Fruit fly (Drosophila melanogaster): Measurements from ENCODE around the gene HLH4C.

Gene HLH4C

dm6 chrX:4614325-4614724 is 32.9 kb downstream of the HLH4C start (continued):
- TF ChIP-seq CG6654 (GFP tag; optimal IDR thresholded peaks at IDR 0.05) (no peak), Fer3 (tag; optimal IDR thresholded peaks at IDR 0.05) (peak; percentile 17), CG9727 (GFP tag; optimal IDR thresholded peaks at IDR 0.05) (peak; percentile 18), klu (GFP tag; IDR thresholded peaks at IDR 0.05) (no peak)

- TF ChIP-seq zen (tag; optimal IDR thresholded peaks at IDR 0.05) (peak; percentile 81), fd96Cb (tag; optimal IDR thresholded peaks at IDR 0.05) (no peak), crol (GFP tag; IDR thresholded peaks at IDR 0.05) (no peak), tll (GFP tag; optimal IDR thresholded peaks at IDR 0.05) (peak in 1 of 2 experiments; percentile 82), CG8089 (GFP tag; optimal IDR thresholded peaks at IDR 0.05) (no peak), CG15479 (GFP tag; optimal IDR thresholded peaks at IDR 0.05) (peak; percentile 84)
These were observed 33.6 kb downstream of the HLH4C start for dm6 chrX:4613613-4614012.

dm6 chrX:4612454-4612853 is 34.8 kb downstream of the HLH4C start:
- TF ChIP-seq Adf1 (GFP tag; IDR thresholded peaks at IDR 0.05) = peak; percentile 19; the same call in 1 of the 2 replicates
- TF ChIP-seq CG10543 (GFP tag; optimal IDR thresholded peaks at IDR 0.05) = peak; percentile 18
- TF ChIP-seq caup (GFP tag; optimal IDR thresholded peaks at IDR 0.05; ENCODE audit: severe bottlenecking) = peak; percentile 38
- no peak for TF ChIP-seq CG13287 (GFP tag; IDR thresholded peaks at IDR 0.05; ENCODE audit: partially characterized antibody)
- no peak for TF ChIP-seq Poxn (GFP tag; IDR thresholded peaks at IDR 0.05)
- peak; percentile 24 for TF ChIP-seq CG18599 (GFP tag; optimal IDR thresholded peaks at IDR 0.05)
- no peak for TF ChIP-seq Ravus (GFP tag; IDR thresholded peaks at IDR 0.05)
- TF ChIP-seq Myb (GFP tag; optimal IDR thresholded peaks at IDR 0.05) = no peak
- peak; percentile 75 for TF ChIP-seq GATAe (GFP tag; conservative IDR thresholded peaks at IDR 0.05)
- no peak for TF ChIP-seq CG12236 (GFP tag; optimal IDR thresholded peaks at IDR 0.05)
- no peak for TF ChIP-seq vnd (GFP tag; IDR thresholded peaks at IDR 0.05; ENCODE audit: partially characterized antibody)
- peak; percentile 20 for TF ChIP-seq HmgZ (tag; optimal IDR thresholded peaks at IDR 0.05)
- TF ChIP-seq sug (tag; optimal IDR thresholded peaks at IDR 0.05) = peak; percentile 80
- peak; percentile 66 for TF ChIP-seq exex (tag; optimal IDR thresholded peaks at IDR 0.05)
- no peak for TF ChIP-seq CG17912 (GFP tag; optimal IDR thresholded peaks at IDR 0.05)
- TF ChIP-seq chinmo (GFP tag; IDR thresholded peaks at IDR 0.05; ENCODE audit: partially characterized antibody) = 0 out of 4 replicates have a peak, but pooled peaks have one; percentile 9
- no peak for TF ChIP-seq CG17568 (GFP tag; optimal IDR thresholded peaks at IDR 0.05)
- no peak for TF ChIP-seq CG11247 (GFP tag; IDR thresholded peaks at IDR 0.05)
- peak; percentile 40; the same call in 1 of the 3 replicates for TF ChIP-seq Dbx (GFP tag; IDR thresholded peaks at IDR 0.05)
- TF ChIP-seq Deaf1 (tag; optimal IDR thresholded peaks at IDR 0.05) = peak; percentile 24
- TF ChIP-seq corto (GFP tag; optimal IDR thresholded peaks at IDR 0.05) = peak; percentile 12
- peak; percentile 70 for TF ChIP-seq grn (GFP tag; optimal IDR thresholded peaks at IDR 0.05)
- no peak for TF ChIP-seq inv (GFP tag; IDR thresholded peaks at IDR 0.05; ENCODE audit: partially characterized antibody)
- TF ChIP-seq crol (GFP tag; IDR thresholded peaks at IDR 0.05) = peak; percentile 67; the same call in 1 of the 2 replicates
- no peak for TF ChIP-seq Hr78 (GFP tag; optimal IDR thresholded peaks at IDR 0.05)
- TF ChIP-seq CG8290 (GFP tag; optimal IDR thresholded peaks at IDR 0.05) = no peak
- peak in 1 of 2 experiments; percentile 32 for TF ChIP-seq CG8290 (tag; optimal IDR thresholded peaks at IDR 0.05)
- peak; percentile 88 for TF ChIP-seq sd (tag; optimal IDR thresholded peaks at IDR 0.05)
- TF ChIP-seq Med (GFP tag) = peak; percentile 40
- TF ChIP-seq Opbp (GFP tag; IDR thresholded peaks at IDR 0.05; ENCODE audit: partially characterized antibody) = no peak
- TF ChIP-seq Hey (tag; optimal IDR thresholded peaks at IDR 0.05) = peak; percentile 55
- no peak for TF ChIP-seq CG18011 (GFP tag; optimal IDR thresholded peaks at IDR 0.05)
- TF ChIP-seq CG12769 (tag; optimal IDR thresholded peaks at IDR 0.05) = peak; percentile 19
- TF ChIP-seq CG32767 (GFP tag; IDR thresholded peaks at IDR 0.05) = no peak
- peak; percentile 47 for TF ChIP-seq sens (GFP tag)
- TF ChIP-seq nerfin-2 (GFP tag; IDR thresholded peaks at IDR 0.05; ENCODE audit: partially characterized antibody) = no peak
- peak; percentile 59 for TF ChIP-seq lab (GFP tag; optimal IDR thresholded peaks at IDR 0.05)

All from whole organism, embryonic.